Worm (Caenorhabditis elegans) whole organism, L3 larva: ENCODE measurements around the gene F46C3.2.

Source experiments
- ZK546.5 ChIP-seq: sonication (generic microtip); optimal IDR thresholded peaks from 2 replicates; lab custom pipeline; 2017; ENCODE audit warnings: missing biosample characterization, missing genetic modification characterization
- aly-2 ChIP-seq: fragments of 150-350 bp; optimal IDR thresholded peaks from 2 replicates; lab custom pipeline; 2014; ENCODE audit warnings: missing biosample characterization, missing genetic modification characterization
- ceh-82 ChIP-seq: fragments of 150-350 bp; optimal IDR thresholded peaks from 2 replicates; lab custom pipeline; 2014; ENCODE audit warnings: missing biosample characterization, missing genetic modification characterization
- ceh-9 ChIP-seq: sonication (generic microtip); optimal IDR thresholded peaks from 2 replicates; lab custom pipeline; 2018; ENCODE audit warnings: missing biosample characterization, missing genetic modification characterization
- daf-12 ChIP-seq: fragments of 150-350 bp; optimal IDR thresholded peaks from 2 replicates; lab custom pipeline; 2014; ENCODE audit warnings: missing biosample characterization, missing genetic modification reagents, missing genetic modification characterization
- egl-27 ChIP-seq: sonication (generic microtip); optimal IDR thresholded peaks from 4 replicates; lab custom pipeline; 2017; ENCODE audit warnings: missing biosample characterization, missing genetic modification reagents, missing genetic modification characterization
- egl-5 ChIP-seq: fragments of 150-350 bp; optimal IDR thresholded peaks from 2 replicates; lab custom pipeline; 2017; ENCODE audit warnings: missing biosample characterization, missing genetic modification reagents, missing genetic modification characterization, inconsistent platforms
- elt-1 ChIP-seq: fragments of 150-350 bp; optimal IDR thresholded peaks from 2 replicates; lab custom pipeline; 2014; ENCODE audit warnings: missing biosample characterization, missing genetic modification characterization
- elt-2 ChIP-seq: sonication (generic microtip); optimal IDR thresholded peaks from 2 replicates; lab custom pipeline; 2016; ENCODE audit warnings: missing genetic modification reagents, mild to moderate bottlenecking, missing genetic modification characterization, missing compliant biosample characterization
- elt-3 ChIP-seq, 3 experiments: fragments of 150-350 bp in 1 of 3; sonication (generic microtip) in 2 of 3; optimal IDR thresholded peaks; 2 replicates in 2 of 3; 4 replicates in 1 of 3; lab custom pipeline; 2014 to 2017; ENCODE audit warnings: missing biosample characterization in 3 of 3, missing genetic modification characterization in 3 of 3
- fkh-10 ChIP-seq: sonication (generic microtip); optimal IDR thresholded peaks from 2 replicates; lab custom pipeline; 2017; ENCODE audit warnings: missing biosample characterization, missing genetic modification reagents, missing genetic modification characterization
- fos-1 ChIP-seq: fragments of 150-350 bp; optimal IDR thresholded peaks from 2 replicates; lab custom pipeline; 2014; ENCODE audit warnings: missing biosample characterization, missing genetic modification characterization
- hmg-11 ChIP-seq: sonication (generic microtip); optimal IDR thresholded peaks from 2 replicates; lab custom pipeline; 2016; ENCODE audit warnings: missing genetic modification characterization, missing compliant biosample characterization
- jun-1 ChIP-seq: fragments of 150-350 bp; optimal IDR thresholded peaks from 2 replicates; lab custom pipeline; 2014; ENCODE audit warnings: missing biosample characterization, missing genetic modification reagents, missing genetic modification characterization
- mdl-1 ChIP-seq: fragments of 150-350 bp; optimal IDR thresholded peaks from 2 replicates; lab custom pipeline; 2014; ENCODE audit warnings: missing biosample characterization, missing genetic modification characterization
- mml-1 ChIP-seq: fragments of 150-350 bp; sonication (generic microtip); optimal IDR thresholded peaks from 3 replicates; lab custom pipeline; 2014; ENCODE audit warnings: missing biosample characterization, missing genetic modification characterization
- nfya-1 ChIP-seq: sonication (generic microtip); optimal IDR thresholded peaks from 2 replicates; lab custom pipeline; 2017; ENCODE audit warnings: missing genetic modification characterization, mild to moderate bottlenecking, missing compliant biosample characterization, antibody characterized with exemption, moderate library complexity; ENCODE audit not compliant: insufficient read depth
- nhr-11 ChIP-seq: fragments of 150-350 bp; optimal IDR thresholded peaks from 2 replicates; lab custom pipeline; 2014; ENCODE audit warnings: missing biosample characterization, missing genetic modification characterization
- nhr-23 ChIP-seq: fragments of 150-350 bp; optimal IDR thresholded peaks from 2 replicates; lab custom pipeline; 2014; ENCODE audit warnings: missing biosample characterization, missing genetic modification reagents, missing genetic modification characterization
- nhr-237 ChIP-seq: fragments of 150-350 bp; optimal IDR thresholded peaks from 2 replicates; lab custom pipeline; 2014; ENCODE audit warnings: missing biosample characterization, missing genetic modification characterization
- nhr-25 ChIP-seq: sonication (generic microtip); optimal IDR thresholded peaks from 2 replicates; lab custom pipeline; 2017; ENCODE audit warnings: missing biosample characterization, missing genetic modification characterization
- nhr-28 ChIP-seq: fragments of 150-350 bp; optimal IDR thresholded peaks from 2 replicates; lab custom pipeline; 2014; ENCODE audit warnings: missing biosample characterization, missing genetic modification characterization
- nhr-67 ChIP-seq: fragments of 150-350 bp; optimal IDR thresholded peaks from 2 replicates; lab custom pipeline; 2014; ENCODE audit warnings: missing biosample characterization, missing genetic modification characterization
- nhr-77 ChIP-seq: fragments of 150-350 bp; optimal IDR thresholded peaks from 2 replicates; lab custom pipeline; 2014; ENCODE audit warnings: missing biosample characterization, missing genetic modification characterization
- pha-4 ChIP-seq: fragments of 150-350 bp; optimal IDR thresholded peaks from 2 replicates; lab custom pipeline; 2014; ENCODE audit warnings: missing biosample characterization, missing genetic modification reagents, missing genetic modification characterization
- pqm-1 ChIP-seq: fragments of 150-350 bp; optimal IDR thresholded peaks from 2 replicates; lab custom pipeline; 2017; ENCODE audit warnings: missing biosample characterization, missing genetic modification characterization, inconsistent platforms
- skn-1 ChIP-seq: fragments of 150-350 bp; optimal IDR thresholded peaks from 2 replicates; lab custom pipeline; 2014; ENCODE audit warnings: missing biosample characterization, missing genetic modification characterization
- snpc-4 ChIP-seq: fragments of 150-350 bp; optimal IDR thresholded peaks from 2 replicates; lab custom pipeline; 2014; ENCODE audit warnings: missing biosample characterization, missing genetic modification characterization
- unc-39 ChIP-seq: sonication (generic microtip); optimal IDR thresholded peaks from 4 replicates; lab custom pipeline; 2017; ENCODE audit warnings: missing biosample characterization, missing genetic modification characterization
- ztf-11 ChIP-seq: fragments of 150-350 bp; optimal IDR thresholded peaks from 2 replicates; lab custom pipeline; 2014; ENCODE audit warnings: missing biosample characterization, missing genetic modification characterization

Gene F46C3.2

DNA sequence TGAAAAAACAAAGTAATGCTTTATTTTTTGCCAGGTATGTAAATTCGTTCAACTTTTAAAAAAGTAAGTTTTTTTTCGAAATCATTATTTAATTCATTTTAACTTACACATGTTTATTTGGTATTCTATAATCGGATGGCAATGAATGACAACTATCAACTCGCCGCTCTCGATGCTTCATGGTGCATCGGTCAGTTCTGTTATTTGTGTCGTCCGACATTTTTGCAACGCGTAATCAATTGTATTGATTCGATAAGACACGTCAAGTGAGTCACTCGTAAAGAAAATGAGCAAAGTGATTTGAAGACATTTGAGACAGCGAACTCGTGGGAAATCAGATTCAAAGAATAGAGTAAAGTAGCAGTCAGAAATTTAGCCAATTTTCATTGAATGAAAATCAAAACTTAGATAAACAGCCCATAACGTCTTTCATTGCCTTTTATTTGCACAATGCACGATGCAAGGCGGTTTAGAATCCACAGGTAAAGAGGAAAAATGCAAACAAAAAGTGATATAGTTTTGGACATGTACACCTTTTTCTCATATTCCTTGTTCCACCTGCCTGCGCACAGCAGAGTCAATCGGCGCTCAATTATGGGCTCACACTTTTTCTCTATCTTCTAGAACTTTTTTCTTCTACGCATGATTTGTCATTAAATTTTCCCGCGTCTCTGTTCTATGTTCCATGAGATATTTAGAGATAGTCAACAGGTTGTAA lies 17.9 kb downstream of the F46C3.2 start:
- TF ChIP-seq pqm-1 (tag; lab: Kevin White, UChicago) = peak; percentile 61
- TF ChIP-seq ztf-11 = no peak
- TF ChIP-seq ZK546.5 = no peak
- no peak for TF ChIP-seq nhr-28 (tag; lab: Kevin White, UChicago)
- TF ChIP-seq unc-39 = no peak
- TF ChIP-seq skn-1 = no peak
- TF ChIP-seq fos-1 (tag; lab: Kevin White, UChicago) = no peak
- no peak for TF ChIP-seq egl-27 (tag; lab: Kevin White, UChicago)
- no peak for TF ChIP-seq aly-2 (tag; lab: Kevin White, UChicago)
- TF ChIP-seq jun-1 = no peak
- peak; percentile 39 for TF ChIP-seq pha-4 (tag; lab: Kevin White, UChicago)
- TF ChIP-seq snpc-4 (tag; lab: Kevin White, UChicago) = no peak
- no peak for TF ChIP-seq mml-1 (tag; lab: Kevin White, UChicago)
- TF ChIP-seq elt-2 (tag; lab: Kevin White, UChicago) = peak; percentile 29
- no peak for TF ChIP-seq hmg-11 (tag; lab: Kevin White, UChicago)
- no peak for TF ChIP-seq elt-3 (tag; optimal IDR thresholded peaks at IDR 0.05; lab: Kevin White, UChicago)
- no peak for TF ChIP-seq daf-12 (tag; lab: Kevin White, UChicago)
- TF ChIP-seq, all 47 proteins: peak for 3

DNA sequence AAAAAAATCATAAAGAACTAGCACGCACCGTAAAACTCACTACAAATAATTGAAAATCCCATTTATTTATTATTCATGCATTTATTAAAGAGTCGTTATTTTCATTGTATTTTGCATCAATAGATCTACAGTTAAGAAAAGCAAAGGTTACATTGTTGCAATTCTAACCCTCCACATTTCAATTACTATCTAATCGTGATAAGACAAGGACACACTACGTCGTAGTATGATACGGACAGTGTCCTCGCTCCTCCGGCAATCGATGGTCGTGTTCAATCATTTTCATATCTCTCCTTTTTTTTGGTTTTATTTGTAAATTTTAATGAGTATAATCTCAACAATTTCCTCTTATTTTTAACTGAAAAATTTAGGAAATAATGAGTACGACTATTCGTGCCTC lies 25.6 kb downstream of the F46C3.2 start, which contains the start of gene prx-12:
Gene prx-12, plus strand, starts transcription at position 371 of the 400 bp plus-strand sequence.
- TF ChIP-seq nhr-237 (tag; lab: Kevin White, UChicago) (no peak), elt-2 (tag; lab: Kevin White, UChicago) (peak; percentile 76), elt-3 (tag; optimal IDR thresholded peaks at IDR 0.05; lab: Kevin White, UChicago) (peak in 1 of 3 experiments; percentile 9), nhr-25 (tag; lab: Kevin White, UChicago) (peak; percentile 2), pqm-1 (tag; lab: Kevin White, UChicago) (peak; percentile 61)
- TF ChIP-seq, all 47 proteins: peak for 4

- no peak for TF ChIP-seq jun-1
- no peak for TF ChIP-seq nhr-237 (tag; lab: Kevin White, UChicago)
- TF ChIP-seq egl-5 = no peak
- TF ChIP-seq nhr-23 = no peak
- no peak for TF ChIP-seq nhr-25 (tag; lab: Kevin White, UChicago)
- no peak for TF ChIP-seq ceh-9 (tag; lab: Kevin White, UChicago)
- no peak for TF ChIP-seq mdl-1 (tag; lab: Kevin White, UChicago)
- no peak for TF ChIP-seq snpc-4 (tag; lab: Kevin White, UChicago)
- TF ChIP-seq nhr-28 (tag; lab: Kevin White, UChicago) = no peak
- no peak for TF ChIP-seq elt-1 (tag; lab: Kevin White, UChicago)
- TF ChIP-seq nhr-11 = no peak
- no peak for TF ChIP-seq nhr-67 (tag; lab: Kevin White, UChicago)
- TF ChIP-seq ceh-82 (tag; lab: Kevin White, UChicago) = no peak
- no peak for TF ChIP-seq nhr-77 (tag; lab: Kevin White, UChicago)
- TF ChIP-seq hmg-11 (tag; lab: Kevin White, UChicago) = no peak
- no peak for TF ChIP-seq mml-1 (tag; lab: Kevin White, UChicago)
- TF ChIP-seq, all 47 proteins: peak for 0
Measured at ce11 chrX:11387723-11388330, 30.7 kb downstream of the F46C3.2 start.

- TF ChIP-seq nfya-1 (tag; lab: Kevin White, UChicago) (peak; percentile 11), egl-5 (no peak), fkh-10 (GFP tag; lab: Kevin White, UChicago) (peak; percentile 95), daf-12 (tag; lab: Kevin White, UChicago) (no peak)
Measured at ce11 chrX:11386903-11387302, 31.7 kb downstream of the F46C3.2 start.

ce11 chrX:11385916-11386315 lies 32.7 kb downstream of the F46C3.2 start:
- TF ChIP-seq nfya-1 (tag; lab: Kevin White, UChicago) = no peak
- TF ChIP-seq nhr-23 = peak; percentile 26
- TF ChIP-seq nhr-11 = no peak
- no peak for TF ChIP-seq hmg-11 (tag; lab: Kevin White, UChicago)
- peak; percentile 1 for TF ChIP-seq nhr-25 (tag; lab: Kevin White, UChicago)
- TF ChIP-seq, all 47 proteins: peak for 2
